Worm (Caenorhabditis elegans): Measurements from ENCODE around the gene F54F7.9.

ce11 chrX:11818711-11819110 lies 29.8 kb downstream of the F54F7.9 start:
- TF ChIP-seq unc-120 (tag; optimal IDR thresholded peaks at IDR 0.05; ENCODE audit: poor library complexity, severe bottlenecking) (peak; percentile 19), nhr-28 (tag; optimal IDR thresholded peaks at IDR 0.05) (no peak), nhr-237 (tag; optimal IDR thresholded peaks at IDR 0.05) (no peak), snpc-4 (tag; optimal IDR thresholded peaks at IDR 0.05) (no peak), unc-62 (GFP tag; optimal IDR thresholded peaks at IDR 0.05) (peak; percentile 49), flh-1 (GFP tag; optimal IDR thresholded peaks at IDR 0.05) (no peak), nhr-12 (tag; optimal IDR thresholded peaks at IDR 0.05) (no peak), tbx-8 (GFP tag; optimal IDR thresholded peaks at IDR 0.05) (no peak), unc-39 (tag; optimal IDR thresholded peaks at IDR 0.05) (no peak)
